Worm (Caenorhabditis elegans): ENCODE results near the gene Y73C8C.3.

- TF ChIP-seq ama-1 (optimal IDR thresholded peaks at IDR 0.05), result no peak
- TF ChIP-seq ama-1 (GFP tag; optimal IDR thresholded peaks at IDR 0.05), result no peak
- no peak for TF ChIP-seq ekl-4 (GFP tag; IDR thresholded peaks at IDR 0.05)
- TF ChIP-seq unc-62 (GFP tag; optimal IDR thresholded peaks at IDR 0.05), result no peak
These were observed 29.4 kb downstream of the Y73C8C.3 start, which contains the start of gene srab-10 for ce11 chrV:3144494-3144893.
